Worm (Caenorhabditis elegans): Measurements from ENCODE around the gene cyp-25A1.

The cyp-25A1 gene

DNA sequence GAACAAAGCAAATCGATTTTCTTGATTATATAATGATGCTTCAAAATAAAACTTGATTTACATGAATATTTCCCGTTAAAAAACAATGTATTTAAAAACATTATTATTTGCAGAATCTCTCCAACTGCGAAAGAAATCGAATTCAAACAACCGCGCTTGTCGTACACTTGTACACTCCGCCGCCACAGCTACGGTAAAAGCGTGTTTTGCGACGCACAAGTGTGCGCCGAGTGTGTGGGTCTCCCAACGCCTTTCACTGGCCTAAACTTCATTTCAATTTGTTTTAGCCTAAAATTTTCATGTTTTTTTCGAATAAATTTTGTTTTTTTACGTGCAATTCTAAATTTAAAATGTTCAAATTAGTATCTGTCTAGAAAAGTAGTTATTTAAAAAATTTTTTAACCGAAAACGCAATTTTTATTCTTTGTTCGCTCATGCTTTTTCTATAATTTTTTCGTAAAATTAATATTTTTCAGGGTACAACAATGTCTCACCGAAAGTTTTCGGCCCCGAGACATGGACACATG, 35.0 kb downstream of the cyp-25A1 start, which contains the start of gene rpl-3 (continued):
- TF ChIP-seq aptf-2 (GFP tag; conservative IDR thresholded peaks at IDR 0.05) (peak; percentile 92), ztf-28 (GFP tag; IDR thresholded peaks at IDR 0.05) (peak; percentile 100), C06A6.2 (GFP tag; conservative IDR thresholded peaks at IDR 0.05) (peak; percentile 100), ceh-58 (GFP tag; IDR thresholded peaks at IDR 0.05) (peak; percentile 98), aptf-3 (GFP tag; IDR thresholded peaks at IDR 0.05) (peak; percentile 96), hmg-1.2 (GFP tag; IDR thresholded peaks at IDR 0.05) (peak; percentile 98), lsl-1 (GFP tag; optimal IDR thresholded peaks at IDR 0.05) (peak; percentile 100), pbrm-1 (GFP tag; IDR thresholded peaks at IDR 0.05) (peak; percentile 100), D2030.7 (GFP tag; IDR thresholded peaks at IDR 0.05) (peak; percentile 100), hlh-26 (GFP tag; conservative IDR thresholded peaks at IDR 0.05) (no peak), Y79H2A.3 (GFP tag; conservative IDR thresholded peaks at IDR 0.05) (peak; percentile 100), bed-1 (GFP tag; IDR thresholded peaks at IDR 0.05) (peak; percentile 99), nhr-90 (tag; optimal IDR thresholded peaks at IDR 0.05) (peak; percentile 99), F52B5.7 (tag; optimal IDR thresholded peaks at IDR 0.05) (peak; percentile 100)

DNA sequence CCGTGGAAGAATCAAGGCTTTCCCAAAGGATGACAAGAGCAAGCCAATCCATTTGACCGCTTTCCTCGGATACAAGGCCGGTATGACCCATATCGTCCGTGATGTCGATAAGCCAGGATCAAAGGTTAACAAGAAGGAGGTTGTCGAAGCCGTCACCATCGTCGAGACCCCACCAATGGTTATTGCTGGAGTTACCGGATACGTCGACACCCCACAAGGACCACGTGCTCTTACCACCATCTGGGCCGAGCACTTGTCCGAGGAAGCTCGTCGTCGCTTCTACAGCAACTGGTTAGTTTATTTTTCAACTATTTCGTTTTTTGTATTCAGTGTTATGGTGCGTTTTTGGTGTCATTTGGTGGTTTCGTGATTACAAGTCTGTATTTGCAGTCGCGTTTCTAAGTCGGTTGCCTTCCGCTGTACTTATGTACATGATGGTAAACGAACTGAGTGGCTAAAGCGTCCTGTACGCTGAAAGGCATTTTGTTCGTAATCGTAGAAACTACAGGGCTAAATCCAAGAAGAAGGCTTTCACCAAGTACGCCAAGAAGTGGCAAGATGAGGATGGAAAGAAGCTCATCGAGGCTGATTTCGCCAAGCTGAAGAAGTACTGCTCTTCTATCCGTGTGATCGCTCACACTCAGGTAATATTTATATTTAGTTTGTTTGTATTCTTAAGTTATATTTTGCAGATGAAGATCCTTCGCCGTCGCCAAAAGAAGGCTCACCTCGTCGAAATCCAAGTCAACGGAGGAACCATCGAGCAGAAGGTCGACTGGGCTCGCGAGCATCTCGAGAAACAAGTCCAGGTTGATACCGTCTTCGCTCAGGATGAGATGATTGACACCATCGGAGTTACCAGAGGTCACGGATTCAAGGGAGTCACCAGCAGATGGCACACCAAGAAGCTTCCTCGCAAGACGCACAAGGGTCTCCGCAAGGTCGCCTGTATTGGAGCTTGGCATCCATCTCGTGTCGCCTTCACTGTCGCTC, 35.8 kb downstream of the cyp-25A1 start:
- peak; percentile 26; the same call in 1 of the 2 replicates for TF ChIP-seq ceh-40 (GFP tag; IDR thresholded peaks at IDR 0.05)
- TF ChIP-seq F57C9.4 (tag; optimal IDR thresholded peaks at IDR 0.05): no peak
- no peak for TF ChIP-seq snpc-3.4 (tag; optimal IDR thresholded peaks at IDR 0.05)
- no peak for TF ChIP-seq snpc-1.3 (tag; optimal IDR thresholded peaks at IDR 0.05; ENCODE audit: insufficient read depth)
- TF ChIP-seq athp-1 (tag; optimal IDR thresholded peaks at IDR 0.05): no peak
- TF ChIP-seq die-1 (tag; optimal IDR thresholded peaks at IDR 0.05): no peak
- no peak for TF ChIP-seq ztf-3 (GFP tag; optimal IDR thresholded peaks at IDR 0.05)
- TF ChIP-seq xnd-1 (tag; optimal IDR thresholded peaks at IDR 0.05): no peak
- TF ChIP-seq attf-6 (GFP tag; IDR thresholded peaks at IDR 0.05): peak; percentile 29; the same call in 1 of the 2 replicates
- no peak for TF ChIP-seq tbx-9 (tag; optimal IDR thresholded peaks at IDR 0.05; ENCODE audit: borderline replicate concordance)
- peak; percentile 59 for TF ChIP-seq zfh-2 (GFP tag; conservative IDR thresholded peaks at IDR 0.05)
- TF ChIP-seq cebp-1 (GFP tag; IDR thresholded peaks at IDR 0.05): no peak
- peak; percentile 3 for TF ChIP-seq cebp-1 (tag; optimal IDR thresholded peaks at IDR 0.05)
- TF ChIP-seq mes-4 (tag; optimal IDR thresholded peaks at IDR 0.05): no peak
- peak; percentile 34; the same call in 1 of the 2 replicates for TF ChIP-seq Y53G8AR.9 (GFP tag; conservative IDR thresholded peaks at IDR 0.05)
- no peak for TF ChIP-seq sdz-38 (tag; optimal IDR thresholded peaks at IDR 0.05)
- no peak for TF ChIP-seq rpc-1 (optimal IDR thresholded peaks at IDR 0.05)
- no peak for TF ChIP-seq rpc-1 (tag; optimal IDR thresholded peaks at IDR 0.05)
- peak; percentile 19 for TF ChIP-seq lsl-1 (GFP tag; optimal IDR thresholded peaks at IDR 0.05)
- TF ChIP-seq chd-7 (tag; optimal IDR thresholded peaks at IDR 0.05): no peak
- no peak for TF ChIP-seq mcd-1 (GFP tag; IDR thresholded peaks at IDR 0.05)
- TF ChIP-seq ekl-4 (GFP tag; IDR thresholded peaks at IDR 0.05): peak; percentile 55
- no peak for TF ChIP-seq Y95B8A.8 (GFP tag; IDR thresholded peaks at IDR 0.05)
- no peak for TF ChIP-seq nhr-27 (tag; optimal IDR thresholded peaks at IDR 0.05)
- TF ChIP-seq nhr-179 (tag; optimal IDR thresholded peaks at IDR 0.05): no peak
- no peak for TF ChIP-seq ets-4 (GFP tag; optimal IDR thresholded peaks at IDR 0.05)
- peak; percentile 29; the same call in 1 of the 2 replicates for TF ChIP-seq dox-1 (GFP tag; IDR thresholded peaks at IDR 0.05)
- no peak for TF ChIP-seq tbp1 (GFP tag; optimal IDR thresholded peaks at IDR 0.05)
- TF ChIP-seq snpc-1.1 (tag; optimal IDR thresholded peaks at IDR 0.05; ENCODE audit: insufficient read depth): no peak
- no peak for TF ChIP-seq ztf-6 (GFP tag; IDR thresholded peaks at IDR 0.05)
- no peak for TF ChIP-seq rcor-1 (GFP tag; IDR thresholded peaks at IDR 0.05)
- no peak for TF ChIP-seq hlh-26 (GFP tag; conservative IDR thresholded peaks at IDR 0.05)
- no peak for TF ChIP-seq ceh-91 (GFP tag; IDR thresholded peaks at IDR 0.05)
